Fruit fly (Drosophila melanogaster) whole organism, prepupa: Measurements from ENCODE around the gene MFS3.

Experiments used
- CG10631 ChIP-seq: fragments of 200-800 bp; sonication (Bioruptor generic); optimal IDR thresholded peaks from 2 replicates; lab custom pipeline; 2016; ENCODE audit warnings: missing biosample characterization, missing genetic modification characterization
- CG10669 ChIP-seq: fragments of 200-800 bp; sonication (Bioruptor generic); optimal IDR thresholded peaks from 3 replicates; lab custom pipeline; 2018; ENCODE audit warnings: missing biosample characterization, mild to moderate bottlenecking, missing genetic modification characterization, moderate library complexity
- CG11294 ChIP-seq: fragments of 200-800 bp; sonication (Bioruptor generic); IDR thresholded peaks from 2 replicates; pipeline ENCODE4 v1.3.6; 2022; ENCODE audit warnings: missing biosample characterization, missing genetic modification characterization
- CG11762 ChIP-seq: fragments of 200-800 bp; sonication (Bioruptor generic); optimal IDR thresholded peaks from 3 replicates; lab custom pipeline; 2016; ENCODE audit warnings: missing biosample characterization, missing genetic modification characterization; ENCODE audit not compliant: insufficient read depth
- CG11902 ChIP-seq: fragments of 200-800 bp; sonication (Bioruptor generic); optimal IDR thresholded peaks from 3 replicates; lab custom pipeline; 2016; ENCODE audit warnings: missing biosample characterization, missing genetic modification characterization
- CG15336 ChIP-seq: fragments of 200-800 bp; sonication (Bioruptor generic); IDR thresholded peaks from 2 replicates; pipeline ENCODE4 v1.3.6; 2022; ENCODE audit warnings: missing biosample characterization, missing genetic modification characterization
- CG1621 ChIP-seq: fragments of 200-800 bp; sonication (Bioruptor generic); optimal IDR thresholded peaks from 3 replicates; lab custom pipeline; 2018; ENCODE audit warnings: missing biosample characterization, mild to moderate bottlenecking, missing genetic modification characterization
- CG3032 ChIP-seq: fragments of 200-800 bp; optimal IDR thresholded peaks from 2 replicates; lab custom pipeline; 2019; ENCODE audit warnings: missing biosample characterization, mild to moderate bottlenecking, missing genetic modification characterization, moderate library complexity
- CG31627 ChIP-seq: fragments of 200-800 bp; sonication (Bioruptor generic); optimal IDR thresholded peaks from 3 replicates; lab custom pipeline; 2016; ENCODE audit warnings: missing biosample characterization, missing genetic modification characterization
- CG34406 ChIP-seq: fragments of 200-800 bp; sonication (Bioruptor generic); optimal IDR thresholded peaks from 3 replicates; lab custom pipeline; 2016; ENCODE audit warnings: missing biosample characterization, missing genetic modification characterization
- CG3919 ChIP-seq: fragments of 200-800 bp; sonication (Bioruptor generic); optimal IDR thresholded peaks from 3 replicates; lab custom pipeline; 2016; ENCODE audit warnings: missing biosample characterization, missing genetic modification characterization
- CG6163 ChIP-seq: fragments of 200-800 bp; sonication (Bioruptor generic); IDR thresholded peaks from 3 replicates; pipeline ENCODE4 v1.3.6; 2022; ENCODE audit warnings: missing biosample characterization, missing genetic modification characterization
- CG6276 ChIP-seq: fragments of 200-800 bp; sonication (Bioruptor generic); optimal IDR thresholded peaks from 2 replicates; lab custom pipeline; 2017; ENCODE audit warnings: missing biosample characterization, mild to moderate bottlenecking, missing genetic modification characterization
- CG6792 ChIP-seq: fragments of 200-800 bp; sonication (Bioruptor generic); optimal IDR thresholded peaks from 3 replicates; lab custom pipeline; 2016; ENCODE audit warnings: missing biosample characterization, missing genetic modification characterization
- CG6808 ChIP-seq: fragments of 200-800 bp; sonication (Bioruptor generic); optimal IDR thresholded peaks from 3 replicates; lab custom pipeline; 2017; ENCODE audit warnings: missing biosample characterization, missing genetic modification characterization, mild to moderate bottlenecking, moderate library complexity, missing genetic modification reagents
- CG8119 ChIP-seq: fragments of 200-800 bp; sonication (Bioruptor generic); IDR thresholded peaks from 3 replicates; pipeline ENCODE4 v1.3.6; 2022; ENCODE audit warnings: missing biosample characterization, missing genetic modification characterization
- CG8319 ChIP-seq: fragments of 200-800 bp; sonication (Bioruptor generic); optimal IDR thresholded peaks from 3 replicates; lab custom pipeline; 2016; ENCODE audit warnings: missing biosample characterization, missing genetic modification characterization
- CG8632 ChIP-seq: fragments of 200-800 bp; sonication (Bioruptor generic); optimal IDR thresholded peaks from 3 replicates; lab custom pipeline; 2016; ENCODE audit warnings: missing biosample characterization, missing genetic modification characterization
- CG9139 ChIP-seq: fragments of 200-800 bp; sonication (Bioruptor generic); optimal IDR thresholded peaks from 3 replicates; lab custom pipeline; 2017; ENCODE audit warnings: missing biosample characterization, mild to moderate bottlenecking, missing genetic modification characterization
- Eip75B ChIP-seq: fragments of 200-800 bp; sonication (Bioruptor generic); optimal IDR thresholded peaks from 3 replicates; lab custom pipeline; 2016; ENCODE audit warnings: missing biosample characterization, missing genetic modification characterization
- Eip78C ChIP-seq: fragments of 200-800 bp; sonication (Bioruptor generic); peaks from one replicate; lab custom pipeline; 2016; ENCODE audit warnings: missing biosample characterization, missing genetic modification characterization
- Eip93F ChIP-seq: fragments of 200-800 bp; sonication (Bioruptor generic); optimal IDR thresholded peaks from 2 replicates; lab custom pipeline; 2016; ENCODE audit warnings: missing biosample characterization, mild to moderate bottlenecking, missing genetic modification characterization
- Ets96B ChIP-seq: fragments of 200-800 bp; optimal IDR thresholded peaks from 2 replicates; lab custom pipeline; 2019; ENCODE audit warnings: missing biosample characterization, mild to moderate bottlenecking, missing genetic modification characterization, moderate library complexity
- Gug ChIP-seq: fragments of 200-800 bp; sonication (Bioruptor generic); IDR thresholded peaks from 2 replicates; pipeline ENCODE4 v1.3.6; 2022; ENCODE audit warnings: missing biosample characterization, missing genetic modification characterization
- Hr38 ChIP-seq: sonication (Bioruptor generic); optimal IDR thresholded peaks from 2 replicates; lab custom pipeline; 2016; ENCODE audit warnings: missing biosample characterization, missing genetic modification characterization
- Hr39 ChIP-seq: fragments of 200-800 bp; sonication (Bioruptor generic); optimal IDR thresholded peaks from 2 replicates; lab custom pipeline; 2016; ENCODE audit warnings: missing biosample characterization, missing genetic modification characterization
- Hr4 ChIP-seq: fragments of 200-800 bp; sonication (Bioruptor generic); optimal IDR thresholded peaks from 3 replicates; lab custom pipeline; 2016; ENCODE audit warnings: missing biosample characterization, missing genetic modification characterization
- Lpt ChIP-seq: fragments of 200-800 bp; sonication (Bioruptor generic); optimal IDR thresholded peaks from 3 replicates; lab custom pipeline; 2016; ENCODE audit warnings: missing biosample characterization, missing genetic modification characterization
- Met ChIP-seq: fragments of 200-800 bp; sonication (Bioruptor generic); optimal IDR thresholded peaks from 3 replicates; lab custom pipeline; 2016; ENCODE audit warnings: missing biosample characterization, missing genetic modification characterization
- Smox ChIP-seq: fragments of 200-800 bp; sonication (Bioruptor generic); optimal IDR thresholded peaks from 3 replicates; lab custom pipeline; 2016; ENCODE audit warnings: missing biosample characterization, missing genetic modification characterization
- Sox102F ChIP-seq: fragments of 200-800 bp; sonication (Bioruptor generic); optimal IDR thresholded peaks from 2 replicates; lab custom pipeline; 2016; ENCODE audit warnings: missing biosample characterization, mild to moderate bottlenecking, missing genetic modification characterization
- Sox14 ChIP-seq: fragments of 200-800 bp; sonication (Bioruptor generic); optimal IDR thresholded peaks from 3 replicates; lab custom pipeline; 2016; ENCODE audit warnings: missing biosample characterization, missing genetic modification characterization
- Sox15 ChIP-seq: fragments of 200-800 bp; sonication (Bioruptor generic); optimal IDR thresholded peaks from 3 replicates; lab custom pipeline; 2016; ENCODE audit warnings: missing biosample characterization, missing genetic modification characterization
- achi ChIP-seq: fragments of 200-800 bp; sonication (Bioruptor generic); optimal IDR thresholded peaks from 3 replicates; lab custom pipeline; 2016; ENCODE audit warnings: missing biosample characterization, missing genetic modification characterization
- cyc ChIP-seq: fragments of 200-800 bp; sonication (Bioruptor generic); optimal IDR thresholded peaks from 3 replicates; lab custom pipeline; 2016; ENCODE audit warnings: missing biosample characterization, missing genetic modification characterization
- dac ChIP-seq: fragments of 200-800 bp; sonication (Bioruptor generic); optimal IDR thresholded peaks from 2 replicates; lab custom pipeline; 2017; ENCODE audit warnings: missing biosample characterization, mild to moderate bottlenecking, missing genetic modification characterization
- eg ChIP-seq: fragments of 200-800 bp; sonication (Bioruptor generic); IDR thresholded peaks from 3 replicates; pipeline ENCODE4 v1.3.6; 2022; ENCODE audit warnings: missing biosample characterization, missing genetic modification characterization
- esn ChIP-seq: fragments of 200-800 bp; sonication (Bioruptor generic); optimal IDR thresholded peaks from 2 replicates; lab custom pipeline; 2016; ENCODE audit warnings: missing biosample characterization, mild to moderate bottlenecking, missing genetic modification characterization, moderate library complexity
- fd59A ChIP-seq: fragments of 200-800 bp; sonication (Bioruptor generic); optimal IDR thresholded peaks from 2 replicates; lab custom pipeline; 2017; ENCODE audit warnings: missing biosample characterization, mild to moderate bottlenecking, missing genetic modification characterization, missing genetic modification reagents
- fd85E ChIP-seq: fragments of 200-800 bp; sonication (Bioruptor generic); optimal IDR thresholded peaks from 3 replicates; lab custom pipeline; 2016; ENCODE audit warnings: missing biosample characterization, missing genetic modification characterization
- fkh ChIP-seq: fragments of 200-800 bp; sonication (Bioruptor generic); optimal IDR thresholded peaks from 3 replicates; lab custom pipeline; 2017; ENCODE audit warnings: missing biosample characterization, mild to moderate bottlenecking, missing genetic modification characterization, moderate library complexity
- lz ChIP-seq: fragments of 200-800 bp; sonication (Bioruptor generic); optimal IDR thresholded peaks from 3 replicates; lab custom pipeline; 2016; ENCODE audit warnings: missing biosample characterization, missing genetic modification characterization
- salr ChIP-seq, 2 experiments: fragments of 200-800 bp; sonication (Bioruptor generic); optimal IDR thresholded peaks; 3 replicates each; lab custom pipeline; 2016 to 2018; ENCODE audit warnings: missing biosample characterization in 2 of 2, missing genetic modification characterization in 2 of 2, mild to moderate bottlenecking in 1 of 2
- spab ChIP-seq: fragments of 200-800 bp; sonication (Bioruptor generic); optimal IDR thresholded peaks from 2 replicates; lab custom pipeline; 2017; ENCODE audit warnings: missing biosample characterization, mild to moderate bottlenecking, missing genetic modification characterization, missing genetic modification reagents
- ss ChIP-seq, 2 experiments: fragments of 200-800 bp; sonication (Bioruptor generic); optimal IDR thresholded peaks; 2 replicates in 1 of 2; 3 replicates in 1 of 2; lab custom pipeline; 2017 to 2018; ENCODE audit warnings: mild to moderate bottlenecking in 2 of 2, missing biosample characterization in 2 of 2, missing genetic modification characterization in 2 of 2, moderate library complexity in 1 of 2
- svp ChIP-seq: fragments of 200-800 bp; sonication (Bioruptor generic); peaks from one replicate; lab custom pipeline; 2016; ENCODE audit warnings: missing biosample characterization, missing genetic modification characterization
- topi ChIP-seq: fragments of 200-800 bp; sonication (Bioruptor generic); optimal IDR thresholded peaks from 3 replicates; lab custom pipeline; 2016; ENCODE audit warnings: missing biosample characterization, missing genetic modification characterization
- vri ChIP-seq: fragments of 200-800 bp; sonication (Bioruptor generic); optimal IDR thresholded peaks from 3 replicates; lab custom pipeline; 2016; ENCODE audit warnings: missing biosample characterization, mild to moderate bottlenecking, missing genetic modification characterization

The MFS3 gene

DNA sequence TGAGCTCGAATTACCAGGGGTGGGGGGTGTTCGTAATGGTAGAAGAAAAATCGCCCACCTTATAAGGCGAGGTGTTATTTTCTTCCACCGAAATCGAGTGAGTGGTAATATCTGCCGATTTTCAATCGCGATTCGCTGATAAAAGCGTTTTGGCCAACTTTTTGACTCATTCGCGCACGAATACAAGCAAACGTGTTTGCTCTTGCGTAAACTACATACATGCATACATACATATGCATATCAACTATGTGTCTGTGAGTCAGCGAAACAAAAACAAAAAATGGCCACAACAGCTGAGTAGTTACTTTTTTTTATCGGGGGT is 14.3 kb downstream of the MFS3 start:
- peak; percentile 40 for TF ChIP-seq vri (GFP tag; lab: Kevin White, UChicago)
- TF ChIP-seq salr (GFP tag; optimal IDR thresholded peaks at IDR 0.05; lab: Kevin White, UChicago) = no peak
- TF ChIP-seq CG3919 = peak; percentile 7

DNA sequence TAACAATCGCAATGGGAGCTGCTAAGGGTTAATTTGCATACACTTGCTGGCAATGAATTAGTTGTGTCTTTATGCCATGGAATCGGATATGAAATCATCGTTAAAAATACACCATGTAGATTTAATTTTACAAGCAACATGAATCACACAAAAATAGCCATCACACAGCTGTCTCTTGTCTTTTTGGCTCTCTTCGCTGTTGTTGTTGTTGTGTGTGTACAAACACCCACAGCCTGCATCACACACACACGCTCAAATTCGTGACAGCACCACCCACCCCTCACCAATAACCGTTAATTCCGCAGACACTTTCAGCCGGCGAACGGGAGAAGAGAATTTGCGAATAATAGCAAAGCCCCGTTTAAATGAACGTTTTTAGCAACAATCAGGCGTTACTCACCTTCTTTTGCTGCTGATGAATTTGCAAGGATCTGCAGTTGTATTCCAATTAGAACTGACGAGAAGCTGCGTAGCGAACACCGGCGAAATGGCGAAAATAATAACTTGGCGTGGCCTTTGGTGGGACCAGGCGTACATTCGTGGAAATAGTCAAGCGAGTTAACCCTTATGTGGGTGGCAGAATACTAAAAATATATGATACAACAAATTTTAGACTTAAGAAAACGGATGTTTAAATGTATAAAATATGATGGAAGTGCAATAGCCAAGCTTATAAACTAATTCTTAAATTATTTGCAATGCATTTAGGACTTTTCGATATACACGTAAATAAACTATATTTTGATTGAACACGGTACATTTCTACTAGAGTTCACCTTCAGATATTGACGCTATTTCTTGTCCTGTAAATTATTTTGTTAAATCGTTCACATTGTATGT is 14.9 kb downstream of the MFS3 start, which contains the start of gene capt:
Gene capt, minus strand, starts transcription at position 584 of the 840 bp plus-strand sequence.
- TF ChIP-seq CG9139 = no peak
- no peak for TF ChIP-seq CG10669 (GFP tag; lab: Kevin White, UChicago)
- TF ChIP-seq Eip75B (GFP tag; lab: Kevin White, UChicago) = no peak
- TF ChIP-seq CG8319 (GFP tag; lab: Kevin White, UChicago) = no peak
- no peak for TF ChIP-seq fd59A (GFP tag; lab: Kevin White, UChicago)
- TF ChIP-seq CG11902 (GFP tag; lab: Kevin White, UChicago) = peak; percentile 7
- no peak for TF ChIP-seq CG11762 (GFP tag; lab: Kevin White, UChicago)
- TF ChIP-seq fd85E = no peak
- TF ChIP-seq CG6163 = peak; percentile 37; the same call in 1 of the 3 replicates
- no peak for TF ChIP-seq Eip93F
- TF ChIP-seq topi = peak; percentile 27
- peak; percentile 37; the same call in 1 of the 2 replicates for TF ChIP-seq CG15336 (GFP tag; lab: Robert Waterston, UW)
- TF ChIP-seq cyc = peak; percentile 54
- peak; percentile 27 for TF ChIP-seq CG34406 (GFP tag; lab: Kevin White, UChicago)
- TF ChIP-seq CG31627 (GFP tag; lab: Kevin White, UChicago) = peak; percentile 65
- TF ChIP-seq CG8632 (GFP tag; lab: Kevin White, UChicago) = no peak
- TF ChIP-seq salr (GFP tag; optimal IDR thresholded peaks at IDR 0.05; lab: Kevin White, UChicago) = no peak
- TF ChIP-seq lz (GFP tag; lab: Kevin White, UChicago) = peak; percentile 59
- peak; percentile 59 for TF ChIP-seq Met (GFP tag; lab: Kevin White, UChicago)
- TF ChIP-seq Gug = no peak
- TF ChIP-seq CG3919 = no peak
- TF ChIP-seq ss (GFP tag; optimal IDR thresholded peaks at IDR 0.05; lab: Kevin White, UChicago) = peak; percentile 33 to 50
- no peak for TF ChIP-seq Hr38 (GFP tag; lab: Kevin White, UChicago)
- TF ChIP-seq CG10631 (GFP tag; lab: Kevin White, UChicago) = no peak
- peak; percentile 74 for TF ChIP-seq svp (GFP tag; lab: Kevin White, UChicago)
- no peak for TF ChIP-seq Lpt (GFP tag; lab: Kevin White, UChicago)
- peak; percentile 31 for TF ChIP-seq Sox102F (GFP tag; lab: Kevin White, UChicago)
- peak; percentile 66 for TF ChIP-seq Hr39 (GFP tag; lab: Kevin White, UChicago)
- no peak for TF ChIP-seq dac (GFP tag; lab: Kevin White, UChicago)
- peak; percentile 66 for TF ChIP-seq Eip78C (GFP tag; lab: Kevin White, UChicago)
- peak; percentile 55; the same call in 1 of the 3 replicates for TF ChIP-seq eg (GFP tag; lab: Robert Waterston, UW)
- TF ChIP-seq fkh (GFP tag; lab: Kevin White, UChicago) = peak; percentile 30
- TF ChIP-seq CG1621 (tag; lab: Kevin White, UChicago) = no peak
- no peak for TF ChIP-seq CG6276
- TF ChIP-seq Ets96B (tag; lab: Kevin White, UChicago) = peak; percentile 33
- no peak for TF ChIP-seq spab (GFP tag; lab: Kevin White, UChicago)
- TF ChIP-seq achi = no peak
- TF ChIP-seq CG8119 (GFP tag; lab: Robert Waterston, UW) = 0 out of 3 replicates have a peak, but pooled peaks have one; percentile 49
- no peak for TF ChIP-seq Hr4 (GFP tag; lab: Kevin White, UChicago)
- no peak for TF ChIP-seq CG6792 (GFP tag; lab: Kevin White, UChicago)
- TF ChIP-seq vri (GFP tag; lab: Kevin White, UChicago) = peak; percentile 18
- TF ChIP-seq esn (GFP tag; lab: Kevin White, UChicago) = peak; percentile 30
- peak; percentile 51 for TF ChIP-seq CG3032 (tag; lab: Kevin White, UChicago)
- TF ChIP-seq Smox (GFP tag; lab: Kevin White, UChicago) = no peak
- TF ChIP-seq CG6808 (GFP tag; lab: Kevin White, UChicago) = peak; percentile 7
- TF ChIP-seq Sox15 (GFP tag; lab: Kevin White, UChicago) = peak; percentile 8
- no peak for TF ChIP-seq CG11294 (GFP tag; lab: Robert Waterston, UW)
- peak; percentile 33 for TF ChIP-seq Sox14 (GFP tag; lab: Kevin White, UChicago)
